Fruit fly (Drosophila melanogaster) whole organism, adult: Measurements from ENCODE around the gene Neu2.

Experiments
- CG11617 ChIP-seq: fragments of 200-800 bp; sonication (Bioruptor generic); optimal IDR thresholded peaks from 2 replicates; lab custom pipeline; 2017; ENCODE audit warnings: mild to moderate bottlenecking, missing biosample characterization, missing genetic modification reagents, missing genetic modification characterization
- CG12768 ChIP-seq: fragments of 200-800 bp; sonication (Bioruptor generic); optimal IDR thresholded peaks from 2 replicates; lab custom pipeline; 2017; ENCODE audit warnings: missing biosample characterization, missing genetic modification characterization, mild to moderate bottlenecking, moderate library complexity, missing genetic modification reagents
- CG1620 ChIP-seq: fragments of 200-800 bp; sonication (Bioruptor generic); optimal IDR thresholded peaks from 2 replicates; lab custom pipeline; 2016; ENCODE audit warnings: missing biosample characterization, missing genetic modification characterization
- CG33017 ChIP-seq: fragments of 200-800 bp; sonication (Bioruptor generic); optimal IDR thresholded peaks from 2 replicates; lab custom pipeline; 2018; ENCODE audit warnings: missing biosample characterization, mild to moderate bottlenecking, missing genetic modification characterization, moderate library complexity
- CG7045 ChIP-seq: fragments of 200-800 bp; sonication (Bioruptor generic); optimal IDR thresholded peaks from 2 replicates; lab custom pipeline; 2017; ENCODE audit warnings: missing biosample characterization, mild to moderate bottlenecking, missing genetic modification characterization
- Mnt ChIP-seq: fragments of 200-800 bp; sonication (Bioruptor generic); optimal IDR thresholded peaks from 2 replicates; lab custom pipeline; 2016; ENCODE audit warnings: missing biosample characterization, mild to moderate bottlenecking, missing genetic modification characterization
- bab1 ChIP-seq: fragments of 200-800 bp; sonication (Bioruptor generic); optimal IDR thresholded peaks from 3 replicates; lab custom pipeline; 2019; ENCODE audit warnings: missing biosample characterization, mild to moderate bottlenecking, missing genetic modification characterization, moderate library complexity
- cic ChIP-seq: fragments of 200-800 bp; sonication (Bioruptor generic); optimal IDR thresholded peaks from 2 replicates; lab custom pipeline; 2017; ENCODE audit warnings: missing biosample characterization, mild to moderate bottlenecking, missing genetic modification characterization, moderate library complexity
- cnc ChIP-seq, 2 experiments: fragments of >200 bp; optimal IDR thresholded peaks; 2 replicates each; lab custom pipeline; 2017
- ovo ChIP-seq: fragments of 200-800 bp; sonication (Bioruptor generic); optimal IDR thresholded peaks from 2 replicates; lab custom pipeline; 2016; ENCODE audit warnings: missing biosample characterization, missing genetic modification characterization
- pad ChIP-seq: fragments of 200-800 bp; sonication (Bioruptor generic); optimal IDR thresholded peaks from 3 replicates; lab custom pipeline; 2017; ENCODE audit warnings: missing biosample characterization, missing genetic modification characterization, mild to moderate bottlenecking, moderate library complexity, missing genetic modification reagents
- toe ChIP-seq: fragments of 200-800 bp; sonication (Bioruptor generic); optimal IDR thresholded peaks from 2 replicates; lab custom pipeline; 2016; ENCODE audit warnings: missing biosample characterization, missing genetic modification characterization

DNA sequence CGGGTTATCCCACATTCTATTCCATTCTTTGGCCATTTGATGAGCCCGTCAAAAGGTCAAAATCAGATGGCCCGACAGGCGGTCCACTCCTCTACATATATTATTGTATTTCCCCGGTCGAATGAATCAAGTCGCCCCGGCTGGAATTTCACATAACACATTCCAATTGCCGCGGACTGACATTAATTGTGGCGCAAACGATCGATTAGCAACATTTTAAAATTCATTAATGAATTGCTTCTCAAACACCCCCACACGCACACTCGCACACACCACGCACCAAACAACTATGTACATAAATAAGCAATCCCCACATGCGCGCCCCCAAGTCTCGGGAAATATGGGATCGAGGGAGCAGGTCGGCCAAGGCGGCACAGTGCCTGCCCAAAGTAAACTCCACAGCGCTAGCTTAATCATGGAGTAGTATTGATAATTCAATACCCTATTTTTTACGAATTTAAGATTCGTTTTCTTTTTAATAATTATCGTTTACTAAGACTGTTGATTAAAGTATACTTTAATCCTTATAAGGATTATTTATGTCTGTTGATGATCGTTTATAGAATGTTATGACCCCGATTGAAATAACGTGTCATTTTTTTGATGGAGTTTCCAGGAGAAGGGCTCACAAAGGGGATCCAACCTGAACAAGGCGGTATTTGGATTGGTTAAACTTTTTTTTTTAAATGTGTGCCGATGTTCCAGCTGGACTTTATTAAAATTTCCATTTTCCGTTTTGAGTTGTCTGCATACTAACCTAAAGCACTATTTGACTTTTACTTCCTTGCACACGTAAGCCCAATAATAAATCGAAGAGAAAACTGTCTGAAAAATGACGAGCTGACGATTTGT is 24.9 kb downstream of the Neu2 start:
- TF ChIP-seq CG1620 (no peak), cic (GFP tag; lab: Kevin White, UChicago) (no peak), CG11617 (GFP tag; lab: Kevin White, UChicago) (no peak), bab1 (GFP tag; lab: Kevin White, UChicago) (no peak), CG12768 (GFP tag; lab: Kevin White, UChicago) (no peak), pad (GFP tag; lab: Kevin White, UChicago) (no peak), CG7045 (GFP tag; lab: Kevin White, UChicago) (no peak), cnc (optimal IDR thresholded peaks at IDR 0.05; lab: Kevin White, UChicago) (no peak), ovo (GFP tag; lab: Kevin White, UChicago) (no peak), toe (GFP tag; lab: Kevin White, UChicago) (no peak), CG33017 (no peak), Mnt (no peak)
